Fruit fly (Drosophila melanogaster): Measurements from ENCODE around the gene C1GalTA.

C1GalTA gene

dm6 chr2L:8933710-8934242, 17.2 kb downstream of the C1GalTA start, which contains the start of gene Tsp29Fa:
Tsp29Fa (plus strand) TSS chr2L:8933962.
- TF ChIP-seq br (GFP tag; optimal IDR thresholded peaks at IDR 0.05) (no peak), Hnf4 (GFP tag; optimal IDR thresholded peaks at IDR 0.05) (no peak), Hr83 (GFP tag; optimal IDR thresholded peaks at IDR 0.05; ENCODE audit: poor library complexity, severe bottlenecking) (no peak), OdsH (GFP tag; optimal IDR thresholded peaks at IDR 0.05) (no peak), Dif (GFP tag; optimal IDR thresholded peaks at IDR 0.05; ENCODE audit: partially characterized antibody) (no peak), sage (GFP tag; optimal IDR thresholded peaks at IDR 0.05) (no peak), Sp1 (GFP tag; optimal IDR thresholded peaks at IDR 0.05) (no peak), CG9705 (GFP tag; optimal IDR thresholded peaks at IDR 0.05) (no peak), Jra (GFP tag; optimal IDR thresholded peaks at IDR 0.05) (no peak), dsf (GFP tag; optimal IDR thresholded peaks at IDR 0.05; ENCODE audit: borderline replicate concordance) (no peak), tai (GFP tag; optimal IDR thresholded peaks at IDR 0.05) (no peak), usp (GFP tag; optimal IDR thresholded peaks at IDR 0.05) (no peak), CrebA (GFP tag; optimal IDR thresholded peaks at IDR 0.05; ENCODE audit: borderline replicate concordance) (no peak)

DNA sequence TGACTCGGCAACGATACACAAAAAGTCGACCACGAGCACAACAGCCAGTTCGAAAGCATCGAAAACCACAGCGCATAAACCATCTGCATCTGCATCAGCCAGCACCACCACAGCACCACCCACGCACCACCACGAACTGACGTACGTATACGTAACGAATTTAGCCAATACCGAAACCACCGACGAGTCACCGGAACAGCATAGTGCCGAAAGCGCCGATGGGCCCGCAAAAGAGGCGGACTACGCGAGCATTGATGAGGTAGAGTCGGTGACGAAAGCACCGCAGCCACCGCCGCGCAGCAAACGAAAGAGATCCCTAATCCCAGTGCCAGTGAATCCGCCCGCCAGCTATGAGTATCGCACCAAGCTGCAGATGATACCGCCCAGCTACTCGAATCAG, 19.8 kb downstream of the C1GalTA start:
- TF ChIP-seq lola (GFP tag; optimal IDR thresholded peaks at IDR 0.05) (no peak), Hr78 (GFP tag; optimal IDR thresholded peaks at IDR 0.05) (no peak), fru (GFP tag; optimal IDR thresholded peaks at IDR 0.05) (no peak), Abd-B (GFP tag; optimal IDR thresholded peaks at IDR 0.05) (no peak), sage (GFP tag; optimal IDR thresholded peaks at IDR 0.05) (no peak), Jra (GFP tag; optimal IDR thresholded peaks at IDR 0.05) (no peak), dmrt93B (GFP tag; optimal IDR thresholded peaks at IDR 0.05) (no peak), rgr (GFP tag; optimal IDR thresholded peaks at IDR 0.05) (no peak), CG32264 (GFP tag; optimal IDR thresholded peaks at IDR 0.05) (no peak), HLH106 (tag; optimal IDR thresholded peaks at IDR 0.05) (no peak), Rel (GFP tag; optimal IDR thresholded peaks at IDR 0.05) (no peak), Rel (tag; optimal IDR thresholded peaks at IDR 0.05) (no peak), jim (GFP tag; optimal IDR thresholded peaks at IDR 0.05) (no peak), OdsH (GFP tag; optimal IDR thresholded peaks at IDR 0.05) (no peak), CG9705 (GFP tag; optimal IDR thresholded peaks at IDR 0.05) (no peak), ey (GFP tag; optimal IDR thresholded peaks at IDR 0.05) (no peak), h (GFP tag; optimal IDR thresholded peaks at IDR 0.05) (no peak), N (GFP tag; optimal IDR thresholded peaks at IDR 0.05) (no peak), Hnf4 (GFP tag; optimal IDR thresholded peaks at IDR 0.05) (no peak), Sp1 (GFP tag; optimal IDR thresholded peaks at IDR 0.05) (no peak), Hr83 (GFP tag; optimal IDR thresholded peaks at IDR 0.05; ENCODE audit: poor library complexity, severe bottlenecking) (no peak)

DNA sequence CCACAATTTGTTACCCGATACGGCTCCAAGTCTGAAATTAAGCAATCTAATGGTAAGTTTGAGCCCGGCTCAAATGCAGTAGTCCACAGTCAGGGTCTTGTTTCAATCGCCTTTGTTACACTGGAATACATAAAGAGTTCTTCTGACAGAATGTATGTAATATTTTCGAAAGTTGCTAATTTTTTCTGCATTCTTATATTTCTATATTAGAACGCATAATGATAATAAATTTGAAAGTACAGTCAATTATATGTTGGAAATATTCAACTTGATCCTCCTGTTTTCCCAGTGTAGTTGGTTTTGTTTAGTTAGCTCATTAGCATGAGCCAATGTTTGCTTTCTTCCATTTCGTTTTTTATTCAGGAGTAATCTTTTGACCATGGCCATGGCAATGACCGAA, 27.6 kb downstream of the C1GalTA start:
- TF ChIP-seq rgr (GFP tag; optimal IDR thresholded peaks at IDR 0.05) (no peak), fru (GFP tag; optimal IDR thresholded peaks at IDR 0.05) (peak; percentile 4), dmrt93B (GFP tag; optimal IDR thresholded peaks at IDR 0.05) (no peak), foxo (GFP tag; optimal IDR thresholded peaks at IDR 0.05) (peak in 1 of 2 experiments; percentile 6), Mio (GFP tag; optimal IDR thresholded peaks at IDR 0.05) (no peak), ey (GFP tag; optimal IDR thresholded peaks at IDR 0.05) (peak; percentile 22), h (GFP tag; optimal IDR thresholded peaks at IDR 0.05) (peak; percentile 45)

DNA sequence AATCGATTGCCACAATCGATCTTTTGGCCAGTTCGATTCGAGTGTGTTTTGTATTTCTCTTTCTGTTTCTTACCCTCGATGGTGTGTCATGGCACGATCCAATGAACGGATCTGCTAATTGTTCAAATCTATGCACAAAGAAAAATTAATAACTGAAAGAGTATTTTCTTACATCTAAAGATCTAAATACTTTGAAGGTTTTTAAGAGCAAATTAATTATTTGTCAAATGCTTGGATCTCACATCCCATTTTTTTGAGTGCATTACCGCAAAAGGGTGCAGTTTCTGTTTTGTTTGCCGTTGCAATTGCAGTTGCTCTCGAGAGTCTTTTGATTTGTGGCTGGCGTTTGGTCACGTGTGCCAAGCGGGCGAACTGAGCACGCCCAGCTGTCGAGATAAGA, 29.1 kb downstream of the C1GalTA start:
- TF ChIP-seq Dfd (GFP tag; optimal IDR thresholded peaks at IDR 0.05) (no peak), jim (GFP tag; optimal IDR thresholded peaks at IDR 0.05) (no peak), fru (GFP tag; optimal IDR thresholded peaks at IDR 0.05) (no peak)

DNA sequence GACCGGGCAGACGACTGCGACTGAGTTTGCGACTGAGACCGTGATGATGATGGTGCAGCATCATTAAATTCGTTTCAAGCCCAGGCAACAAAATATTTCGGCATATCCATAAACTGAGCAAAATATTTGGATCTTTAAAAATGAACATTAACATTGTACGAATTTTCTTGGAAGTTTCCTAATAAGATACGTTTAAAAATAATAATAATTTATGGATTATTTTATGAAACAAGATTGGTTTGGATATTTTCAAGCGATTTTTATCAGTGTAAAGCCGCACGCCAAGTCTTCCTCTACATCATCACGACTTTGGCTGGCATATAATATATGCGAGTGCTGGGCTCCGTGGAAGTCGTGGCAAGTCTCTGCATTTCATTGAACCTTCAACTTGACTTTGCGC, 30.7 kb downstream of the C1GalTA start:
- TF ChIP-seq lola (GFP tag; optimal IDR thresholded peaks at IDR 0.05) = no peak
- TF ChIP-seq dmrt93B (GFP tag; optimal IDR thresholded peaks at IDR 0.05) = peak; percentile 49
- TF ChIP-seq dsf (GFP tag; optimal IDR thresholded peaks at IDR 0.05; ENCODE audit: borderline replicate concordance) = no peak
- TF ChIP-seq tai (GFP tag; optimal IDR thresholded peaks at IDR 0.05) = no peak
- no peak for TF ChIP-seq dl (GFP tag; optimal IDR thresholded peaks at IDR 0.05; ENCODE audit: insufficient read depth in 1 of 2, partially characterized antibody in 2 of 2)
- no peak for TF ChIP-seq pan (optimal IDR thresholded peaks at IDR 0.05)
- peak; percentile 82 for TF ChIP-seq woc (GFP tag; optimal IDR thresholded peaks at IDR 0.05)
- TF ChIP-seq Myc (optimal IDR thresholded peaks at IDR 0.05) = no peak
- peak; percentile 88 for TF ChIP-seq brk (GFP tag; optimal IDR thresholded peaks at IDR 0.05)
- TF ChIP-seq CrebA (GFP tag; optimal IDR thresholded peaks at IDR 0.05; ENCODE audit: borderline replicate concordance) = no peak
- TF ChIP-seq Sp1 (GFP tag; optimal IDR thresholded peaks at IDR 0.05) = peak; percentile 75
- peak; percentile 91 for TF ChIP-seq h (GFP tag; optimal IDR thresholded peaks at IDR 0.05)
- TF ChIP-seq foxo (GFP tag; optimal IDR thresholded peaks at IDR 0.05) = peak in 1 of 2 experiments; percentile 89
- TF ChIP-seq N (GFP tag; optimal IDR thresholded peaks at IDR 0.05) = no peak
- peak; percentile 69 for TF ChIP-seq Rel (GFP tag; optimal IDR thresholded peaks at IDR 0.05)
- TF ChIP-seq Rel (tag; optimal IDR thresholded peaks at IDR 0.05) = no peak
- no peak for TF ChIP-seq usp (GFP tag; optimal IDR thresholded peaks at IDR 0.05)
- peak; percentile 87 for TF ChIP-seq OdsH (GFP tag; optimal IDR thresholded peaks at IDR 0.05)
- TF ChIP-seq jim (GFP tag; optimal IDR thresholded peaks at IDR 0.05) = no peak
- peak; percentile 78 for TF ChIP-seq br (GFP tag; optimal IDR thresholded peaks at IDR 0.05)
- TF ChIP-seq Dif (GFP tag; optimal IDR thresholded peaks at IDR 0.05; ENCODE audit: partially characterized antibody) = no peak
- TF ChIP-seq Vsx2 (GFP tag; optimal IDR thresholded peaks at IDR 0.05; ENCODE audit: partially characterized antibody) = no peak
- TF ChIP-seq rgr (GFP tag; optimal IDR thresholded peaks at IDR 0.05) = peak; percentile 89
- no peak for TF ChIP-seq sv (GFP tag; optimal IDR thresholded peaks at IDR 0.05)
- no peak for TF ChIP-seq Mio (GFP tag; optimal IDR thresholded peaks at IDR 0.05)
- TF ChIP-seq Hnf4 (GFP tag; optimal IDR thresholded peaks at IDR 0.05) = peak; percentile 81
- TF ChIP-seq HLH106 (tag; optimal IDR thresholded peaks at IDR 0.05) = peak; percentile 81
- peak; percentile 46 for TF ChIP-seq Jra (GFP tag; optimal IDR thresholded peaks at IDR 0.05)
- peak; percentile 55 for TF ChIP-seq CG32264 (GFP tag; optimal IDR thresholded peaks at IDR 0.05)
- TF ChIP-seq Dfd (GFP tag; optimal IDR thresholded peaks at IDR 0.05) = no peak
- peak; percentile 88 for TF ChIP-seq fru (GFP tag; optimal IDR thresholded peaks at IDR 0.05)
- TF ChIP-seq Hr78 (GFP tag; optimal IDR thresholded peaks at IDR 0.05) = no peak

All from whole organism, wandering third instar larva.